Worm (Caenorhabditis elegans): Measurements from ENCODE around the gene srt-8.

ce11 chrV:3105810-3106209, 19.4 kb downstream of the srt-8 start, which contains the start of gene str-69:
- no peak for TF ChIP-seq R02D3.7 (tag; optimal IDR thresholded peaks at IDR 0.05)
- no peak for TF ChIP-seq mab-5 (tag; optimal IDR thresholded peaks at IDR 0.05)
- no peak for TF ChIP-seq nhr-77 (tag; optimal IDR thresholded peaks at IDR 0.05)
- no peak for TF ChIP-seq nhr-12 (tag; optimal IDR thresholded peaks at IDR 0.05)
- no peak for TF ChIP-seq snpc-4 (tag; optimal IDR thresholded peaks at IDR 0.05)
- no peak for TF ChIP-seq ZK546.5 (tag; optimal IDR thresholded peaks at IDR 0.05)
- TF ChIP-seq nhr-10 (tag; optimal IDR thresholded peaks at IDR 0.05): no peak
- no peak for TF ChIP-seq aly-2 (tag; optimal IDR thresholded peaks at IDR 0.05)
- no peak for TF ChIP-seq fos-1 (tag; optimal IDR thresholded peaks at IDR 0.05)
- TF ChIP-seq elt-3 (tag; optimal IDR thresholded peaks at IDR 0.05): no peak
- TF ChIP-seq nhr-237 (tag; optimal IDR thresholded peaks at IDR 0.05): no peak
- TF ChIP-seq ama-1 (optimal IDR thresholded peaks at IDR 0.05): no peak
- no peak for TF ChIP-seq lin-39 (tag; optimal IDR thresholded peaks at IDR 0.05)
- TF ChIP-seq blmp-1 (tag; optimal IDR thresholded peaks at IDR 0.05; ENCODE audit: insufficient read depth): no peak

All from whole organism, L2 larva.